Worm (Caenorhabditis elegans): ENCODE measurements around the gene T24E12.6.

T24E12.6 gene

ce11 chrII:3739647-3740046 lies 21.9 kb downstream of the T24E12.6 start, which contains the start of gene F12E12.2:
TSS of gene F12E12.2 (plus strand) at chrII:3739947.
- TF ChIP-seq lin-13 (GFP tag; optimal IDR thresholded peaks at IDR 0.05) = no peak
- no peak for TF ChIP-seq nhr-237 (tag; optimal IDR thresholded peaks at IDR 0.05)
- no peak for TF ChIP-seq crh-2 (tag; optimal IDR thresholded peaks at IDR 0.05)
- TF ChIP-seq aly-2 (tag; optimal IDR thresholded peaks at IDR 0.05) = no peak
- TF ChIP-seq skn-1 (tag; optimal IDR thresholded peaks at IDR 0.05) = no peak
- TF ChIP-seq ztf-1 (GFP tag; conservative IDR thresholded peaks at IDR 0.05) = no peak
- TF ChIP-seq mdl-1 (tag; optimal IDR thresholded peaks at IDR 0.05) = no peak
- no peak for TF ChIP-seq unc-55 (GFP tag; optimal IDR thresholded peaks at IDR 0.05)
- TF ChIP-seq mbf-1 (tag; optimal IDR thresholded peaks at IDR 0.05) = no peak
- no peak for TF ChIP-seq snpc-4 (tag; optimal IDR thresholded peaks at IDR 0.05)
- TF ChIP-seq sem-4 (tag; optimal IDR thresholded peaks at IDR 0.05) = no peak
- TF ChIP-seq F13H6.1 (tag; optimal IDR thresholded peaks at IDR 0.05) = no peak

- TF ChIP-seq blmp-1 (tag; optimal IDR thresholded peaks at IDR 0.05; ENCODE audit: insufficient read depth) (no peak), lin-39 (tag; optimal IDR thresholded peaks at IDR 0.05) (no peak), snpc-4 (tag; optimal IDR thresholded peaks at IDR 0.05) (no peak), nhr-237 (tag; optimal IDR thresholded peaks at IDR 0.05) (no peak), R02D3.7 (tag; optimal IDR thresholded peaks at IDR 0.05) (no peak), elt-1 (tag; optimal IDR thresholded peaks at IDR 0.05) (no peak), aly-2 (tag; optimal IDR thresholded peaks at IDR 0.05) (no peak), ztf-4 (tag; optimal IDR thresholded peaks at IDR 0.05) (no peak), nhr-25 (tag; optimal IDR thresholded peaks at IDR 0.05) (no peak)
These were observed 24.6 kb downstream of the T24E12.6 start, which contains the start of gene F12E12.6 for ce11 chrII:3736893-3737375. TSS of gene F12E12.6 (minus strand) at chrII:3736943.

ce11 chrII:3731723-3732122 lies 29.8 kb downstream of the T24E12.6 start, which contains the start of the genes sdz-12 and bath-31:
TSS of gene sdz-12 (minus strand) at chrII:3731823.
TSS of gene bath-31 (plus strand) at chrII:3731973.
- TF ChIP-seq lsy-2 (tag; optimal IDR thresholded peaks at IDR 0.05) = no peak
- TF ChIP-seq nhr-129 (tag; optimal IDR thresholded peaks at IDR 0.05) = no peak
- no peak for TF ChIP-seq nhr-25 (tag; optimal IDR thresholded peaks at IDR 0.05)
- no peak for TF ChIP-seq nhr-10 (tag; optimal IDR thresholded peaks at IDR 0.05)
- TF ChIP-seq R02D3.7 (tag; optimal IDR thresholded peaks at IDR 0.05) = no peak
- no peak for TF ChIP-seq sma-9 (GFP tag; optimal IDR thresholded peaks at IDR 0.05)
- no peak for TF ChIP-seq sma-9 (tag; optimal IDR thresholded peaks at IDR 0.05)
- no peak for TF ChIP-seq skn-1 (tag; optimal IDR thresholded peaks at IDR 0.05)
- no peak for TF ChIP-seq lin-13 (GFP tag; optimal IDR thresholded peaks at IDR 0.05)
- no peak for TF ChIP-seq gmeb-1 (tag; optimal IDR thresholded peaks at IDR 0.05)
- no peak for TF ChIP-seq mab-5 (tag; optimal IDR thresholded peaks at IDR 0.05)
- TF ChIP-seq ZK546.5 (tag; optimal IDR thresholded peaks at IDR 0.05) = no peak
- TF ChIP-seq alr-1 (tag; optimal IDR thresholded peaks at IDR 0.05) = no peak
- TF ChIP-seq dmd-4 (tag; optimal IDR thresholded peaks at IDR 0.05) = no peak
- no peak for TF ChIP-seq unc-62 (GFP tag; optimal IDR thresholded peaks at IDR 0.05)
- no peak for TF ChIP-seq nhr-23 (tag; optimal IDR thresholded peaks at IDR 0.05)
- TF ChIP-seq mbf-1 (tag; optimal IDR thresholded peaks at IDR 0.05) = no peak
- TF ChIP-seq aly-2 (tag; optimal IDR thresholded peaks at IDR 0.05) = no peak
- no peak for TF ChIP-seq ceh-16 (tag; optimal IDR thresholded peaks at IDR 0.05)
- no peak for TF ChIP-seq unc-55 (GFP tag; optimal IDR thresholded peaks at IDR 0.05)

- TF ChIP-seq mbf-1 (tag; optimal IDR thresholded peaks at IDR 0.05) = no peak
- TF ChIP-seq sma-9 (GFP tag; optimal IDR thresholded peaks at IDR 0.05) = no peak
- no peak for TF ChIP-seq sma-9 (tag; optimal IDR thresholded peaks at IDR 0.05)
- TF ChIP-seq unc-39 (tag; optimal IDR thresholded peaks at IDR 0.05) = no peak
- no peak for TF ChIP-seq gmeb-1 (tag; optimal IDR thresholded peaks at IDR 0.05)
- TF ChIP-seq fos-1 (tag; optimal IDR thresholded peaks at IDR 0.05) = no peak
- no peak for TF ChIP-seq nhr-10 (tag; optimal IDR thresholded peaks at IDR 0.05)
- TF ChIP-seq ztf-1 (GFP tag; conservative IDR thresholded peaks at IDR 0.05) = no peak
- no peak for TF ChIP-seq lsy-2 (tag; optimal IDR thresholded peaks at IDR 0.05)
- no peak for TF ChIP-seq snpc-4 (tag; optimal IDR thresholded peaks at IDR 0.05)
These were observed 33.5 kb downstream of the T24E12.6 start, which contains the start of gene C46E10.8 for ce11 chrII:3727996-3728395. TSS of gene C46E10.8 (minus strand) at chrII:3728096.

ce11 chrII:3724175-3724715 lies 37.3 kb downstream of the T24E12.6 start, which contains the start of gene C46E10.1:
TSS of gene C46E10.1 (plus strand) at chrII:3724225.
- no peak for TF ChIP-seq mbf-1 (tag; optimal IDR thresholded peaks at IDR 0.05)
- no peak for TF ChIP-seq nhr-237 (tag; optimal IDR thresholded peaks at IDR 0.05)
- no peak for TF ChIP-seq crh-2 (tag; optimal IDR thresholded peaks at IDR 0.05)
- TF ChIP-seq nhr-129 (tag; optimal IDR thresholded peaks at IDR 0.05) = no peak
- no peak for TF ChIP-seq nhr-10 (tag; optimal IDR thresholded peaks at IDR 0.05)
- no peak for TF ChIP-seq C34F6.9 (tag; optimal IDR thresholded peaks at IDR 0.05)
- no peak for TF ChIP-seq snpc-4 (tag; optimal IDR thresholded peaks at IDR 0.05)
- no peak for TF ChIP-seq mab-5 (tag; optimal IDR thresholded peaks at IDR 0.05)
- no peak for TF ChIP-seq fos-1 (tag; optimal IDR thresholded peaks at IDR 0.05)
- TF ChIP-seq lin-13 (GFP tag; optimal IDR thresholded peaks at IDR 0.05) = no peak
- no peak for TF ChIP-seq nhr-23 (tag; optimal IDR thresholded peaks at IDR 0.05)
- TF ChIP-seq sem-4 (tag; optimal IDR thresholded peaks at IDR 0.05) = no peak
- no peak for TF ChIP-seq ceh-16 (tag; optimal IDR thresholded peaks at IDR 0.05)
- no peak for TF ChIP-seq nhr-12 (tag; optimal IDR thresholded peaks at IDR 0.05)

Data from whole organism, L2 larva.